Fruit fly (Drosophila melanogaster) whole organism, adult: Measurements from ENCODE around the gene CG3719.

Experiments
- CG11617 ChIP-seq: fragments of 200-800 bp; sonication (Bioruptor generic); optimal IDR thresholded peaks from 2 replicates; lab custom pipeline; 2017; ENCODE audit warnings: mild to moderate bottlenecking, missing biosample characterization, missing genetic modification reagents, missing genetic modification characterization
- CG12768 ChIP-seq: fragments of 200-800 bp; sonication (Bioruptor generic); optimal IDR thresholded peaks from 2 replicates; lab custom pipeline; 2017; ENCODE audit warnings: missing biosample characterization, missing genetic modification characterization, mild to moderate bottlenecking, moderate library complexity, missing genetic modification reagents
- CG14711 ChIP-seq: fragments of 200-800 bp; sonication (Bioruptor generic); optimal IDR thresholded peaks from 2 replicates; lab custom pipeline; 2018; ENCODE audit warnings: missing biosample characterization, mild to moderate bottlenecking, missing genetic modification characterization, moderate library complexity
- CG1620 ChIP-seq: fragments of 200-800 bp; sonication (Bioruptor generic); optimal IDR thresholded peaks from 2 replicates; lab custom pipeline; 2016; ENCODE audit warnings: missing biosample characterization, missing genetic modification characterization
- CG33017 ChIP-seq: fragments of 200-800 bp; sonication (Bioruptor generic); optimal IDR thresholded peaks from 2 replicates; lab custom pipeline; 2018; ENCODE audit warnings: missing biosample characterization, mild to moderate bottlenecking, missing genetic modification characterization, moderate library complexity
- CG5204 ChIP-seq: fragments of 200-800 bp; sonication (Bioruptor generic); optimal IDR thresholded peaks from 2 replicates; lab custom pipeline; 2016; ENCODE audit warnings: missing biosample characterization, missing genetic modification characterization
- CG7045 ChIP-seq: fragments of 200-800 bp; sonication (Bioruptor generic); optimal IDR thresholded peaks from 2 replicates; lab custom pipeline; 2017; ENCODE audit warnings: missing biosample characterization, mild to moderate bottlenecking, missing genetic modification characterization
- CG7101 ChIP-seq: fragments of 200-800 bp; sonication (Bioruptor generic); optimal IDR thresholded peaks from 2 replicates; lab custom pipeline; 2018; ENCODE audit warnings: missing biosample characterization, mild to moderate bottlenecking, missing genetic modification characterization, moderate library complexity
- Crg-1 ChIP-seq: fragments of 200-800 bp; sonication (Bioruptor generic); optimal IDR thresholded peaks from 2 replicates; lab custom pipeline; 2016; ENCODE audit warnings: missing biosample characterization, missing genetic modification characterization
- Hr96 ChIP-seq: fragments of 200-800 bp; sonication (Bioruptor generic); optimal IDR thresholded peaks from 2 replicates; lab custom pipeline; 2016; ENCODE audit warnings: missing biosample characterization, missing genetic modification characterization
- Mnt ChIP-seq: fragments of 200-800 bp; sonication (Bioruptor generic); optimal IDR thresholded peaks from 2 replicates; lab custom pipeline; 2016; ENCODE audit warnings: missing biosample characterization, mild to moderate bottlenecking, missing genetic modification characterization
- bab1 ChIP-seq: fragments of 200-800 bp; sonication (Bioruptor generic); optimal IDR thresholded peaks from 3 replicates; lab custom pipeline; 2019; ENCODE audit warnings: missing biosample characterization, mild to moderate bottlenecking, missing genetic modification characterization, moderate library complexity
- cic ChIP-seq: fragments of 200-800 bp; sonication (Bioruptor generic); optimal IDR thresholded peaks from 2 replicates; lab custom pipeline; 2017; ENCODE audit warnings: missing biosample characterization, mild to moderate bottlenecking, missing genetic modification characterization, moderate library complexity
- cnc ChIP-seq, 2 experiments: fragments of >200 bp; optimal IDR thresholded peaks; 2 replicates each; lab custom pipeline; 2017
- kay ChIP-seq: fragments of 200-800 bp; sonication (Bioruptor generic); peaks from one replicate; lab custom pipeline; 2016; ENCODE audit warnings: missing biosample characterization, missing genetic modification characterization, borderline replicate concordance
- ovo ChIP-seq: fragments of 200-800 bp; sonication (Bioruptor generic); optimal IDR thresholded peaks from 2 replicates; lab custom pipeline; 2016; ENCODE audit warnings: missing biosample characterization, missing genetic modification characterization
- pad ChIP-seq: fragments of 200-800 bp; sonication (Bioruptor generic); optimal IDR thresholded peaks from 3 replicates; lab custom pipeline; 2017; ENCODE audit warnings: missing biosample characterization, missing genetic modification characterization, mild to moderate bottlenecking, moderate library complexity, missing genetic modification reagents
- tj ChIP-seq: fragments of 200-800 bp; sonication (Bioruptor generic); optimal IDR thresholded peaks from 3 replicates; lab custom pipeline; 2017; ENCODE audit warnings: missing biosample characterization, mild to moderate bottlenecking, missing genetic modification characterization, moderate library complexity
- toe ChIP-seq: fragments of 200-800 bp; sonication (Bioruptor generic); optimal IDR thresholded peaks from 2 replicates; lab custom pipeline; 2016; ENCODE audit warnings: missing biosample characterization, missing genetic modification characterization

Gene CG3719

DNA sequence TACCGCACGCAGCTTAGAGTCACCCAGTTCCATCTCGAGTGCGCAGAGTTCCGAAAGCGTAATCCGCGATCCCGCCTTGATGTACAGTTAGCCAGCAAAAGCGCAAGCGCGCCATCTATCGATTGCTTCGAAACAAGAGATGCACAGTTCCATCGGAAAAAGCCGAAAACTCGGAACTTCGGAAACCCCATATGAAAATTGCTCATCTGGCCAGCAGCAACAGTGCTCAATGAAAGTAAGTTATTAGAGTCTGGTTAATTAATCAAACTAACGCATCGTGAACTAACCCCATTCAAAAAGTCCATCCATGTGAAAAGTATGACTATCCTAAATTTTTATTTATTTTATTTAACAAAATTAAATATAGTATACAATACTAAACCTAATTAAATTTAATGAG lies 22.8 kb downstream of the CG3719 start, which contains the start of gene png:
TSS of gene png (minus strand) at position 101 of the 400 bp plus-strand sequence.
- TF ChIP-seq toe (no peak), pad (GFP tag; lab: Kevin White, UChicago) (peak; percentile 16), cic (GFP tag; lab: Kevin White, UChicago) (no peak), CG1620 (GFP tag; lab: Kevin White, UChicago) (no peak), Crg-1 (GFP tag; lab: Kevin White, UChicago) (no peak), ovo (GFP tag; lab: Kevin White, UChicago) (no peak), CG7101 (no peak)

DNA sequence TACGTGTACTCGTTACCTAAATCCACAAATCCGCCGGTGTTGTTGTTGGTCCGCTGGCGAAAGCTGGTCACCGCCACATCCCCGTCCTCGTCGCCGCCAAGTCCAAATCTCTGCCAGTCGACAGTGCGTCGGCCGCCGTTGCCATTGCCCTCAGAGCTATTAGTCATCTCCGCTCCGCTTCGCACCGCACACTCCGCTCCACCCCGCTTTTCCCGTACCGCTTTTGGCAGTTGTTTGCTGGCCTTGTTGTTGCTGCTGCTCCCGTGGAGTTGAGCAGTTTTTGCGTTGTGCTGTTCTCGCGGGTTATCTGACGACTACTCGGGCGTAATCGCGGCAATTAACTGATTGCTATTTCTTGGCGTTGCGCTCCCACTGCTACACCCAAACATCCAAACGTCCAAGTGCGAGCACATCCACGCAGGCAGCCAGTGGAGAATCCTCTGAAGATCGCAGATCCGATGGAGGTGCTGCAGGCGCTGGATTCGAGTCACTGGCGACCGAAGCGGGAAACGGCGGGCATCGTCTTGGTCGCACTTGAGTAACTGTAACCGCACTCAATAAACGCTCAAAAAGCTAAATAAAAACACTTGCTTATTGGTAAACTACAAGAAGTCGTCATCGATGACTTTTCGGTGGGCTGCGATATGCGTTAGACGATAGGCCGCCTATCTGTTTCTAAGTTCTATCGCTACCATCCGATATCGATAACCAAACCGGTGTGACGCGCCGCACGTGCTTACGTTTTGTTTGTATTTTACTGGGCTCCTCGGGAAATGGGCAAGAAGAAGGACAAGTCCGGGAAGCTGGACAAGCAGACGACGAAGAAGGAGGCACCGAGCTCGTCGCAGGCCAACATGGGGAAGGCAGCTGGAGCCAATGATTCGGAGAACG lies 26.7 kb downstream of the CG3719 start, which contains the start of the genes CG12773 and CG11417:
TSS of gene CG12773 (minus strand) at position 660 of the 891 bp plus-strand sequence.
TSS of gene CG11417 (plus strand) at position 693 of the 891 bp plus-strand sequence.
- TF ChIP-seq cnc (optimal IDR thresholded peaks at IDR 0.05; lab: Kevin White, UChicago) (no peak), Mnt (peak; percentile 94), bab1 (GFP tag; lab: Kevin White, UChicago) (peak; percentile 7), cic (GFP tag; lab: Kevin White, UChicago) (peak; percentile 7), Hr96 (GFP tag; lab: Kevin White, UChicago) (no peak), CG5204 (no peak), CG33017 (tag; lab: Kevin White, UChicago) (no peak)

DNA sequence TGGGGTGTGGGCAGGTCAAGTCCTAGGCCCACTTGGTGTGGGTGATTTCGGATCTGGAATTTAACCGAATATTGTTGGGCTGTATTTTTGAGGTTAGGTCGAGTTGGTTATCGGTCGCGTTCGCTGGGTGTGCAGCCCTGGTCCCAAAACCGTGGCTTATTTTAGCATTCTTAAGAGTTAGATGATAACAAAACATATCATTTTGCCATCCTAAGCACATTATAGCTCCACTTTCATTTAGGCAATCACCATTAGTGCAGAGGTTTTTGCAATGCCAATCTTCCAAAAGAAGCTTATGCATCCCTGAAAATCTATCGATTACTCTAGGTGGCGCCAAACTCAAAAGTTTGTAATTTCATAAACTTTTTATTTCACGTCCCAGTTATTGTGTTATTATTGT lies 31.0 kb downstream of the CG3719 start, which contains the start of gene MTPAP:
TSS of gene MTPAP (minus strand) at position 103 of the 400 bp plus-strand sequence.
- TF ChIP-seq CG1620 (GFP tag; lab: Kevin White, UChicago) (no peak), cnc (optimal IDR thresholded peaks at IDR 0.05; lab: Kevin White, UChicago) (no peak), toe (no peak), bab1 (GFP tag; lab: Kevin White, UChicago) (peak; percentile 59), CG5204 (no peak), tj (GFP tag; lab: Kevin White, UChicago) (peak; percentile 23), CG11617 (peak; percentile 30), CG7045 (no peak), Mnt (peak; percentile 74), ovo (GFP tag; lab: Kevin White, UChicago) (no peak), CG7101 (no peak), CG12768 (GFP tag; lab: Kevin White, UChicago) (no peak), CG14711 (tag; lab: Kevin White, UChicago) (no peak)

dm6 chrX:1346833-1347232 lies 33.4 kb downstream of the CG3719 start:
- TF ChIP-seq Mnt: peak; percentile 11
- no peak for TF ChIP-seq bab1 (GFP tag; lab: Kevin White, UChicago)

DNA sequence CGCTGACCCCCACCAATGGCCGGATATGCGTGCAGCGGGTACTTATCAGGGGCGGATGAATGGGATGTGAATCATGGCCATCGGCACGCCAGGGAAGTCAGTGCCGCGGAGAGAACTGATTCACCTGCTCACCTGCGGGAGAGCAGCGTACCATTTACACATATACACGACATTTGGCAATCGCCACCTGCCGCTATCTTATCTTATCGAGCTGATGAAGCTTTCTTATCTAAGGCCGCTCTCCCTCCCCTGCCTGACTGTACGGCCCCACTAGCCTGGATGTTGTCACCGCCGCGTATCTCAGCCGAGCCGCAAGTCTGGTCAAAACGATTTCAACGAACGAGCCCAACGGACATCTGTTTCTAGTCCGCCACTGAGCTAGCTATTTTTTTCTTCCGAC lies 34.0 kb downstream of the CG3719 start, which contains the start of gene Tsp2A:
TSS of gene Tsp2A (plus strand) at position 298 of the 400 bp plus-strand sequence.
- TF ChIP-seq CG33017 (tag; lab: Kevin White, UChicago): no peak
- TF ChIP-seq Mnt: peak; percentile 42
- TF ChIP-seq CG7101: peak; percentile 2
- peak; percentile 1 for TF ChIP-seq cic (GFP tag; lab: Kevin White, UChicago)
- no peak for TF ChIP-seq Crg-1 (GFP tag; lab: Kevin White, UChicago)

dm6 chrX:1341944-1342392 lies 38.3 kb downstream of the CG3719 start, which contains the start of gene Naa30A:
Gene Naa30A (plus strand): TSS chrX:1342106.
- TF ChIP-seq cic (GFP tag; lab: Kevin White, UChicago) (peak; percentile 1), CG33017 (tag; lab: Kevin White, UChicago) (no peak), Crg-1 (GFP tag; lab: Kevin White, UChicago) (no peak), Mnt (peak; percentile 59), kay (GFP tag; lab: Kevin White, UChicago) (no peak), CG7101 (peak; percentile 7), cnc (optimal IDR thresholded peaks at IDR 0.05; lab: Kevin White, UChicago) (no peak), CG7045 (no peak), CG1620 (GFP tag; lab: Kevin White, UChicago) (no peak), tj (GFP tag; lab: Kevin White, UChicago) (peak; percentile 16), ovo (GFP tag; lab: Kevin White, UChicago) (no peak), CG5204 (no peak), toe (no peak), pad (GFP tag; lab: Kevin White, UChicago) (no peak), CG11617 (peak; percentile 11), CG14711 (tag; lab: Kevin White, UChicago) (no peak), bab1 (GFP tag; lab: Kevin White, UChicago) (peak; percentile 42)

DNA sequence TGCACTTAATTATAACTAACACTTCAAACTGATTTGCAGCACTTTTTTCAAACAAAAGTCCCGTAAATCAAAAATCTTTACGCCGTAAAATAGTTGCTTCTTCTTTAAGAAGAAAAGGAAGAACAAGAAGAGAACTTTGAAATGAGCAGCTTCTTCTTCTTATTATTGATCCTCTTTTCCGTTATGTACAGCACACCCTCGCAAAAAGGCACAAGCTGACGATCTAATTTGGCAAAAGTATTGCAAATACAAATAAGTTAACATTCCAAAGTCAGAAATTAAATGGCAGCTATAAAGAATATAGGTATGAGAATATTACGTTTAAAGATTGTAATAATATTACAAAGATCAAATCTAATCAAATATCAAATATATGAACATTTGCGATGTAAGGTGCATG lies 38.8 kb downstream of the CG3719 start, which contains the start of gene CG11409:
TSS of gene CG11409 (minus strand) at position 60 of the 400 bp plus-strand sequence.
- peak; percentile 74 for TF ChIP-seq ovo (GFP tag; lab: Kevin White, UChicago)
- no peak for TF ChIP-seq CG33017 (tag; lab: Kevin White, UChicago)
